Worm (Caenorhabditis elegans) whole organism, dauer: Measurements from ENCODE around the gene ppm-2.

Experiments
- unc-62 ChIP-seq: sonication (generic microtip); optimal IDR thresholded peaks from 2 replicates; lab custom pipeline; 2017; ENCODE audit warnings: missing biosample characterization, missing genetic modification reagents, missing genetic modification characterization

Gene ppm-2

DNA sequence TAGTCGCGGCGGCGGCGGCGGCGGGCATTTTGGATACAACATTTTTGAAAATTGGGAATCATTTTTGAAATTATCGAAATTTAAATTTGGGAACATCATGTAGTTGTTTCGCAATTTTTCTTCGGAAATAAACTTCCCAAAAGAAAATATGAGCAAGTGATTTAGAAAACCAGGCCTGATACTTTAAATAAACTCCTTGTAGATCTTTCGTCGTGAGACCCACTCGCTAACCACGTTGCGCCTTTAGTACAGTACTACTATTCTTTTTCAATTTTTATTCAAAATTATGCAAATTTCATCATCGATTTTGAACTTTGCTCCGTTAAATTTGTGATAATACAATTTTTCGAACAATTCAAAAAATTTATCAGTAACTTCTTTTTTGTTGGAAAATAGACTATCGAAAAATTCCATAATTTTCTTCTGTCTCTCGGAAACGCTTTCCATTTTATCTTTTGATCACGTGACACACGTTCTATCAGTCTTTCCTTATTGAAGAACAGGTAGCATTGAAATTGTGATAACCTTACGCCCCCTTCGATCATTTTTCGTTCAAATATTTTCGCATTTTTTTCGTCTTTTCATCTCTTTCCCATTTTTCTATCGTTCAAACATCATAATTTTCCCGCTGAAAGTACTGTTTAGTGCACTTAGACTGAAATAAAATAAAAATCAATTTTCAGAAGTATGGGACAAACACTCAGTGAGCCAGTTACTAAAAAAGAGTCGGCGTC, at the start of gene ppm-2:
TSS of gene ppm-2 (plus strand) at position 684 of the 734 bp plus-strand sequence.
- TF ChIP-seq unc-62 (GFP tag; lab: Kevin White, UChicago) = no peak

- no peak for TF ChIP-seq unc-62 (GFP tag; lab: Kevin White, UChicago)
These were observed 49.0 kb upstream of the ppm-2 start for ce11 chrIII:4601286-4601685.

- no peak for TF ChIP-seq unc-62 (GFP tag; lab: Kevin White, UChicago)
These were observed 46.5 kb upstream of the ppm-2 start for ce11 chrIII:4603837-4604236.

ce11 chrIII:4612334-4612953, 37.9 kb upstream of the ppm-2 start, which contains the start of gene sel-2:
sel-2 (minus strand) TSS chrIII:4612384.
- no peak for TF ChIP-seq unc-62 (GFP tag; lab: Kevin White, UChicago)

DNA sequence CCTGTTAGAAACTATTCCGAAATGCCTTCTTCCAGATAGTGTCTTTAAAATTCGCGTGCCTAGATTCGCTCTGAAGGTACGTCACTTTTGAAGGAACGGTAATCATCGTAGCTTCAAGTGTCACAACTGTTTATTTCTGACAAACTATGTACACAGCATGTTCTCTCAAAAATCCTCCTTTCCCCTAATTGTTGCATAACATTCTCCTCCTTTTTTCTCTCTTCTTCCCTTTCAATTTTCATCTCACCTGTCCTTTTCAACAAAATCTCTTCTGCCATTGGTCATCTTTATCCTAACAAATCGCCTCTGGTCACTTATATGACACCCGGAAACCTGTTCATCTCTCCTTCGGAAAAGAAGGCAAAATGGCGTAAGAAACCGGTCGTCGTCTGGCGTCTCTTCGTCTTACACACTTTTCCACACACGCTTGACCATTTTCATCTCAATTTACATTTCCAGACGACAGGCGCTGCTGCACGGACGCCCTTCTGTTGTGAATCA, 34.2 kb upstream of the ppm-2 start, which contains the start of gene lips-3:
TSS of gene lips-3 (plus strand) at position 458 of the 501 bp plus-strand sequence.
- no peak for TF ChIP-seq unc-62 (GFP tag; lab: Kevin White, UChicago)

DNA sequence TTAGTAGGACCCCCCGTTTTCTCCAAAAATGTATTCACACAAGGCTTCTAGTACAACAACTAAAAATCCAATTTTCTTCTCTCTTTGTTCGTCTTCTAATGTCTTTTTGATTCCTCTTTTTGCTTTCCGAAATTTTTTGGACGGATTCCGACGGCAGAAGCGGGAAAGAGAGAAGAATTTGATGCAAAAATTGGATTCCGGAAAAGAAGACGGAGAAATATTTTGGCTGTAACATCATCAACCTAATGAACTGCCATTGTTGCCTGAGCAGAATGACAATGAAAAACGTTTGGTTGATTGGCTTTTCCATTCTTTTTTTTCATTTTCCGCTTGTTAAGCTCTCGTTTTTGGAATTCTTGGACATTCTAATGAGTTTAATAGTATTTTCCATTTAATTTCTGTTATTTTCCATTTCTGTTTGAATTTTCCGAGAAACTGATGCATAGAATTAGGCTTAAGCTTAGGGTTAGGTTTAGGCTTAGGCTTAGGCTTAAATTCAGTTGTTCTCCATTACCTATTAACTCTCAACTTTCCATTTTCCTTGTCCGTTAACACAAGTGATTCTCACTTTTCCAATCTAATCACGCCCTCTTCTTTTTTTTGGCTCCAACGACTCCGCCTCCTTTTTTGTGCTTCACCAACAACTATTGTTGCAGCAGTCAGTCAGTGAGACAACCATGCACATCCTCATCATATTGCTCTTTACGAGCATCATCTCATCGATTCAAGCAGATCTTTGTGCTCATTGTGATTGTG, 27.7 kb upstream of the ppm-2 start, which contains the start of gene lron-5:
TSS of gene lron-5 (plus strand) at position 655 of the 756 bp plus-strand sequence.
- no peak for TF ChIP-seq unc-62 (GFP tag; lab: Kevin White, UChicago)

ce11 chrIII:4626148-4626922, 24.0 kb upstream of the ppm-2 start:
- no peak for TF ChIP-seq unc-62 (GFP tag; lab: Kevin White, UChicago)

DNA sequence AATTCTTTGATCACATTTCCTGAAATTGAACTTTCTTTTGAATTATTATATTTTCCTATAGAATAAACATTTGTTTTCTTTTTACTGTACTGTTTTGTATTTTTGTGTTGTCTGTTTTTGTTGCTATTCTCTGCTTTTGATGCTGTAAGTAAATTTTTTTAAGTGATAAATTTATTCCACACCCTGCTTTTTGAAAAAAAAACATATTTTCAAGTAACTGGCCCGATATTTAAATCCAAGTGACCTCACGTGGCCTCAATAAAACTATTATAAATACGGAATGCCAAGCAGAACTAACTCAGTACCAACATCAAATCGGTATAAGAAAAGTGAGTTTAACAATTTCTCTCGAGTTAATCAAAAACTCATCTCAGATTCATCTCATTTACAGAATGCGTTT, 22.1 kb upstream of the ppm-2 start, which contains the start of gene clec-151:
TSS of gene clec-151 (plus strand) at position 301 of the 400 bp plus-strand sequence.
- TF ChIP-seq unc-62 (GFP tag; lab: Kevin White, UChicago) = no peak

DNA sequence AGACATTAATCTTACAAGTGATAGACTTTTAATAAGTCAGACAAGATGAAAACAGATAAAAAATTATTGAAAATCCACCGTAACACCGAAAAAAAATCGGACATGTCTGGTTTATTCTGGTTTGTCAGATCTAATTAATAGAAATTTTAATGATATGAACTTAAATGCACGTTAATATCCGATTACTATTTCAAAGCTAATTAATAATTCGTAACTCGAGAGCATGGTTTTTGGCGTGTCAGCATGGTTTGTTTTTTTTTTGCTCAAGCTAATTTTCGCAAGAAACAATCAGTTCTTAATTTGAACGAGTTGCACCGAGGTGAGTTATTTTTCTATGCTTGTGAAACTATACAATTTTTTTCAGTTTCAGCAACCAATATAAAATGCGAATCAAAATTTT, 15.3 kb upstream of the ppm-2 start, which contains the start of gene clec-153:
TSS of gene clec-153 (plus strand) at position 301 of the 400 bp plus-strand sequence.
- no peak for TF ChIP-seq unc-62 (GFP tag; lab: Kevin White, UChicago)

DNA sequence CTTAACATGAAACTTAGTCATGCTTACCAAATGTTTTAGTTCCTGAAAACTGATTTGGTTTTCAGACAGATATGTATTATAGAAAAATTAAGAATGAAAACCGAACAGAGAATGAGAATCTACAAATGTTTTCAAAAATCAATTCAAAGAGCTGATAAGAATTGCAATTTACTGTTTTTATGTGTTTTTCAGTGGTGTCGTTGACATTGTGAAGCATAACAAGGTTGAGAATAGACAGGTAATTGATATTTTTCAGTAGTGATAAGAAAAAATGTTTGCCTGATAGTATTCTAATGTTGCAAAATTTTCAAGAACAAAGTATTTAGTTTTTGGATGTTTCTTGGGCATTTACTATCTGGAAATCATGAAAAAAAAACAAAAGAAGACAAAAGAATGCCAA, 7.0 kb upstream of the ppm-2 start, which contains the start of gene pfas-1:
TSS of gene pfas-1 (minus strand) at position 49 of the 400 bp plus-strand sequence.
- TF ChIP-seq unc-62 (GFP tag; lab: Kevin White, UChicago) = no peak

ce11 chrIII:4646246-4646645, 4.0 kb upstream of the ppm-2 start, which contains the start of gene pqn-29:
pqn-29 (minus strand) TSS chrIII:4646346.
- TF ChIP-seq unc-62 (GFP tag; lab: Kevin White, UChicago) = no peak

ce11 chrIII:4647341-4647740, 3.0 kb upstream of the ppm-2 start:
- no peak for TF ChIP-seq unc-62 (GFP tag; lab: Kevin White, UChicago)

- no peak for TF ChIP-seq unc-62 (GFP tag; lab: Kevin White, UChicago)
These were observed 2.4 kb upstream of the ppm-2 start, which contains the start of gene T23F11.6 for ce11 chrIII:4647878-4648277. T23F11.6 (minus strand) TSS chrIII:4647922.

DNA sequence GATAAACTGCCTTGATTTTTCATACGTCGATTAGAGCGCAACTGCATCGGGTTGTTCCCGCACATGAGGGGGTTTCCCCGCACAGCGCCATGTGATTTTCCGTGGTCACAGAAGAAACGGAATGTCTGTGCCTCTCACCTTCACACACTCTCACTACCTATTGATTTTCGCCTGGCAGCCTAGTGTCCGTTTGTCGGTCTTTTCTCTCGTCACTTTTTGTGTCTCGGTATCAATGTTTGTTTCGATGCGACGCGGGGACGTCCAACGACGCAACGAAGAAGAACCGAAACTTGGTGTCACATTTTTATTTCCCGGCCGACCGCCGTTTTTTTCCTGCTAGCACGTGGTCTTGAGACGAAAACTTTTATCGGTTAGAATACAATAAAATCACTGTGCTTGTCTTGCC, 928 bp upstream of the ppm-2 start:
- no peak for TF ChIP-seq unc-62 (GFP tag; lab: Kevin White, UChicago)
